Worm (Caenorhabditis elegans): ENCODE measurements around the gene nspc-1.

DNA sequence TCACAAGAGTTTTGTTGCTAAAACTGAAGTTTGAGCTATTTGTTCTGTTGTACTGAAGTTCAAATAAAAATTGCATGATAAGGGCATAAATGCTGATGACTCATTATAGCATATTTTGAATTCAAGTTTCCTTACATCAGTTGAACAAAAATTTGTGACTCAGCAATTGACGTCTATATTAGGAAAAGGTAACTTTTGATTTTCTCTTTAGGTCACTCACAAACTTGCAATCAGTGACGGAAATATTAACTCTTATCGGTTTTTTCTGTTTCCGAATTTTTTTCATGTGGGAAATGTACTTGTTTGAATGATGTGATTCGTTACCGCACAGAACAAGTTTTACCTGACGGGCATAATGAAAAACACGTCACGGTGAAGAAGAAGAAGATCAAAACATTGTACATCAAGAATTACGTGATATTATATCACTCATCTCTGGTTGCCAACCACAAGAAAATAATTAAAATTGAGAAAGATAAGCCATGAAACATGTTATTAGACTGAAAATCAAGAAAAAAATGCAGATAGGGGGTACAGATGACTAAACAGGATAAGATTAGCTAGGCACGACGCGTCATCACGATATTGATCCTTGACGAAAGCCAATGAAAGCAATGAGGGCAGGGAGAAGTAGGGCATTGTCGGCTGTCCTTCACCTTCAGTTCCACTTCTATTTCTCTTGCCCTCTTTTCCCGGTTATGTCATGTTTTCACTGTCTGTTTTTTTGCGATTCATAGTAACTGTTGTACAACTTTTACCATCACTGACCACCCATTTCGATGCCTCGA is 29.0 kb upstream of the nspc-1 start:
- TF ChIP-seq nhr-11 (tag; optimal IDR thresholded peaks at IDR 0.05) (no peak), ceh-9 (tag; optimal IDR thresholded peaks at IDR 0.05) (no peak), pag-3 (tag; optimal IDR thresholded peaks at IDR 0.05; ENCODE audit: borderline replicate concordance) (no peak), pha-4 (tag; optimal IDR thresholded peaks at IDR 0.05) (no peak), dmd-4 (tag; optimal IDR thresholded peaks at IDR 0.05; ENCODE audit: borderline replicate concordance) (no peak), ama-1 (optimal IDR thresholded peaks at IDR 0.05) (no peak), ceh-6 (GFP tag; optimal IDR thresholded peaks at IDR 0.05) (no peak), hlh-30 (tag; optimal IDR thresholded peaks at IDR 0.05; ENCODE audit: insufficient read depth) (no peak), ets-4 (tag; optimal IDR thresholded peaks at IDR 0.05) (no peak), unc-3 (GFP tag; conservative IDR thresholded peaks at IDR 0.05) (no peak), unc-3 (tag; optimal IDR thresholded peaks at IDR 0.05) (no peak)

All from whole organism, late embryonic.